Worm (Caenorhabditis elegans) whole organism, early embryonic: ENCODE data around the gene E01B7.2.

Source experiments
- F13C5.2 ChIP-seq: sonication (generic microtip); optimal IDR thresholded peaks from 2 replicates; lab custom pipeline; 2017; ENCODE audit warnings: mild to moderate bottlenecking, missing genetic modification characterization, inconsistent platforms, missing compliant biosample characterization
- ama-1 ChIP-seq: fragments of 150-350 bp; optimal IDR thresholded peaks from 2 replicates; lab custom pipeline; 2014
- ceh-36 ChIP-seq: sonication (generic microtip); optimal IDR thresholded peaks from 2 replicates; lab custom pipeline; 2016; ENCODE audit warnings: missing genetic modification characterization, inconsistent platforms, missing compliant biosample characterization
- flt-1 ChIP-seq: fragments of 200-800 bp; sonication (Bioruptor generic); IDR thresholded peaks from 2 replicates; pipeline ENCODE4 v1.3.6; 2022; ENCODE audit warnings: missing genetic modification characterization, missing compliant biosample characterization
- hmbx-1 ChIP-seq: sonication (generic microtip); optimal IDR thresholded peaks from 2 replicates; lab custom pipeline; 2016; ENCODE audit warnings: mild to moderate bottlenecking, missing genetic modification characterization, missing compliant biosample characterization
- sea-1 ChIP-seq: fragments of 200-800 bp; sonication (Bioruptor generic); conservative IDR thresholded peaks from 2 replicates; pipeline ENCODE4 v1.3.6; 2022; ENCODE audit warnings: missing genetic modification characterization, missing compliant biosample characterization

ce11 chrV:17931795-17932194, 10.2 kb downstream of the E01B7.2 start:
- TF ChIP-seq flt-1 (GFP tag; lab: Robert Waterston, UW) = no peak
- TF ChIP-seq hmbx-1 (tag; lab: Kevin White, UChicago) = no peak
- TF ChIP-seq ceh-36 (tag; lab: Kevin White, UChicago) = no peak
- no peak for TF ChIP-seq sea-1 (GFP tag; lab: Robert Waterston, UW)
- TF ChIP-seq F13C5.2 (tag; lab: Kevin White, UChicago) = no peak
- TF ChIP-seq ama-1 (lab: Kevin White, UChicago) = no peak
